Fruit fly (Drosophila melanogaster) whole organism, adult: ENCODE measurements around the gene Vha68-1.

ENCODE experiments used
- CG11617 ChIP-seq: fragments of 200-800 bp; sonication (Bioruptor generic); optimal IDR thresholded peaks from 2 replicates; lab custom pipeline; 2017; ENCODE audit warnings: mild to moderate bottlenecking, missing biosample characterization, missing genetic modification reagents, missing genetic modification characterization
- CG1620 ChIP-seq: fragments of 200-800 bp; sonication (Bioruptor generic); optimal IDR thresholded peaks from 2 replicates; lab custom pipeline; 2016; ENCODE audit warnings: missing biosample characterization, missing genetic modification characterization
- CG5204 ChIP-seq: fragments of 200-800 bp; sonication (Bioruptor generic); optimal IDR thresholded peaks from 2 replicates; lab custom pipeline; 2016; ENCODE audit warnings: missing biosample characterization, missing genetic modification characterization
- CG7101 ChIP-seq: fragments of 200-800 bp; sonication (Bioruptor generic); optimal IDR thresholded peaks from 2 replicates; lab custom pipeline; 2018; ENCODE audit warnings: missing biosample characterization, mild to moderate bottlenecking, missing genetic modification characterization, moderate library complexity
- Mnt ChIP-seq: fragments of 200-800 bp; sonication (Bioruptor generic); optimal IDR thresholded peaks from 2 replicates; lab custom pipeline; 2016; ENCODE audit warnings: missing biosample characterization, mild to moderate bottlenecking, missing genetic modification characterization
- bab1 ChIP-seq: fragments of 200-800 bp; sonication (Bioruptor generic); optimal IDR thresholded peaks from 3 replicates; lab custom pipeline; 2019; ENCODE audit warnings: missing biosample characterization, mild to moderate bottlenecking, missing genetic modification characterization, moderate library complexity
- kay ChIP-seq: fragments of 200-800 bp; sonication (Bioruptor generic); peaks from one replicate; lab custom pipeline; 2016; ENCODE audit warnings: missing biosample characterization, missing genetic modification characterization, borderline replicate concordance
- ovo ChIP-seq: fragments of 200-800 bp; sonication (Bioruptor generic); optimal IDR thresholded peaks from 2 replicates; lab custom pipeline; 2016; ENCODE audit warnings: missing biosample characterization, missing genetic modification characterization
- pad ChIP-seq: fragments of 200-800 bp; sonication (Bioruptor generic); optimal IDR thresholded peaks from 3 replicates; lab custom pipeline; 2017; ENCODE audit warnings: missing biosample characterization, missing genetic modification characterization, mild to moderate bottlenecking, moderate library complexity, missing genetic modification reagents
- toe ChIP-seq: fragments of 200-800 bp; sonication (Bioruptor generic); optimal IDR thresholded peaks from 2 replicates; lab custom pipeline; 2016; ENCODE audit warnings: missing biosample characterization, missing genetic modification characterization

DNA sequence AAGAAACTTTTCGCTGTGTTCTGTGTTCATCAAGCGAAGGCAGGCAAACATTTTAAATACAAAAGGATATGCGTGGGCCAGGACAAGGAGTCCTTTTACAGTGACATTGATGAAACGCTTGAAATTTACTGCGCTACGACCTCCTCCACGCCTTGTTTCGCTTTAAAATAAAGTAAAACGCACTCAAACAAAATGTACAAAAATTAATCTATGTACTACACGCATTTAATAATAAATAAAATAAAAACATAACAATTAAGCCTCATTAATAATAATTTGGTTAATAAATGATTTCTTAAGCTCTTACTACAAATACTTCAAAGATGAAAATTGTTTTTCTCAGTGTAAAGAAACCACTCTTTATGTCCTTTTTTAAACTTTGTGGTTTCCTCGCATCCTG is 18.9 kb downstream of the Vha68-1 start:
- TF ChIP-seq bab1, result no peak
- no peak for TF ChIP-seq pad (GFP tag; lab: Kevin White, UChicago)
- TF ChIP-seq ovo (GFP tag; lab: Kevin White, UChicago), result no peak
- TF ChIP-seq CG5204 (GFP tag; lab: Kevin White, UChicago), result no peak
- no peak for TF ChIP-seq CG11617 (GFP tag; lab: Kevin White, UChicago)
- TF ChIP-seq CG7101 (tag; lab: Kevin White, UChicago), result no peak
- TF ChIP-seq CG1620, result no peak
- TF ChIP-seq toe (GFP tag; lab: Kevin White, UChicago), result no peak
- TF ChIP-seq kay (GFP tag; lab: Kevin White, UChicago), result no peak
- no peak for TF ChIP-seq Mnt (GFP tag; lab: Kevin White, UChicago)
